Fruit fly (Drosophila melanogaster) whole organism, embryonic: ENCODE results near the gene Rrp46.

ENCODE experiments used
- Ada2b ChIP-seq: fragments of 200-800 bp; sonication (Bioruptor generic); IDR thresholded peaks from 2 replicates; pipeline ENCODE4 v1.3.6; 2022; ENCODE audit warnings: missing biosample characterization, missing genetic modification characterization
- Adf1 ChIP-seq: fragments of 200-800 bp; sonication (Bioruptor generic); IDR thresholded peaks from 2 replicates; pipeline ENCODE4 v1.3.6; 2022; ENCODE audit warnings: missing biosample characterization, missing genetic modification characterization
- B-H1 ChIP-seq: fragments of 200-800 bp; sonication (Bioruptor generic); IDR thresholded peaks from 3 replicates; pipeline ENCODE4 v1.3.6; 2022; ENCODE audit warnings: missing biosample characterization, missing genetic modification characterization
- Bgb ChIP-seq: fragments of 200-800 bp; sonication (Bioruptor generic); IDR thresholded peaks from 2 replicates; pipeline ENCODE4 v1.3.6; 2022; ENCODE audit warnings: missing biosample characterization, missing genetic modification characterization; ENCODE audit not compliant: partially characterized antibody
- CG1024 ChIP-seq: fragments of 200-800 bp; sonication (Bioruptor generic); IDR thresholded peaks from 2 replicates; pipeline ENCODE4 v1.3.6; 2022; ENCODE audit warnings: missing biosample characterization, missing genetic modification characterization
- CG10267 ChIP-seq: fragments of 200-800 bp; sonication (Bioruptor generic); optimal IDR thresholded peaks from 2 replicates; lab custom pipeline; 2018; ENCODE audit warnings: missing biosample characterization, mild to moderate bottlenecking, missing genetic modification characterization, moderate library complexity
- CG10431 ChIP-seq: fragments of 200-800 bp; sonication (Bioruptor generic); optimal IDR thresholded peaks from 3 replicates; lab custom pipeline; 2018; ENCODE audit warnings: missing biosample characterization, mild to moderate bottlenecking, missing genetic modification characterization
- CG11456 ChIP-seq: fragments of 200-800 bp; sonication (Bioruptor generic); IDR thresholded peaks from 3 replicates; pipeline ENCODE4 v1.3.6; 2022; ENCODE audit warnings: missing biosample characterization, missing genetic modification characterization
- CG14860 ChIP-seq: fragments of 200-800 bp; sonication (Bioruptor generic); IDR thresholded peaks from 3 replicates; pipeline ENCODE4 v1.3.6; 2022; ENCODE audit warnings: missing biosample characterization, missing genetic modification characterization; ENCODE audit not compliant: partially characterized antibody
- CG1603 ChIP-seq: fragments of 200-800 bp; sonication (Bioruptor generic); optimal IDR thresholded peaks from 2 replicates; lab custom pipeline; 2019; ENCODE audit warnings: missing biosample characterization, mild to moderate bottlenecking, missing genetic modification characterization, moderate library complexity
- CG16779 ChIP-seq: fragments of 200-800 bp; sonication (Bioruptor generic); IDR thresholded peaks from 2 replicates; pipeline ENCODE4 v1.3.6; 2022; ENCODE audit warnings: missing biosample characterization, missing genetic modification characterization
- CG17359 ChIP-seq: fragments of 200-800 bp; sonication (Bioruptor generic); optimal IDR thresholded peaks from 3 replicates; lab custom pipeline; 2018; ENCODE audit warnings: missing biosample characterization, mild to moderate bottlenecking, missing genetic modification characterization, moderate library complexity
- CG2199 ChIP-seq: fragments of 200-800 bp; sonication (Bioruptor generic); IDR thresholded peaks from 3 replicates; pipeline ENCODE4 v1.3.6; 2022; ENCODE audit warnings: missing biosample characterization, missing genetic modification characterization
- CG2202 ChIP-seq: fragments of 200-800 bp; sonication (Bioruptor generic); optimal IDR thresholded peaks from 2 replicates; lab custom pipeline; 2018; ENCODE audit warnings: missing biosample characterization, mild to moderate bottlenecking, missing genetic modification characterization
- CG2678 ChIP-seq: fragments of 200-800 bp; sonication (Bioruptor generic); optimal IDR thresholded peaks from 3 replicates; lab custom pipeline; 2019; ENCODE audit warnings: missing biosample characterization, mild to moderate bottlenecking, missing genetic modification characterization, moderate library complexity
- CG30431 ChIP-seq: fragments of 200-800 bp; sonication (Bioruptor generic); optimal IDR thresholded peaks from 2 replicates; lab custom pipeline; 2017; ENCODE audit warnings: missing biosample characterization, missing genetic modification characterization
- CG3407 ChIP-seq: fragments of 200-800 bp; sonication (Bioruptor generic); optimal IDR thresholded peaks from 2 replicates; lab custom pipeline; 2018; ENCODE audit warnings: missing biosample characterization, mild to moderate bottlenecking, missing genetic modification characterization
- CG42726 ChIP-seq: fragments of 200-800 bp; sonication (Bioruptor generic); IDR thresholded peaks from 2 replicates; pipeline ENCODE4 v1.3.6; 2022; ENCODE audit warnings: missing biosample characterization, missing genetic modification characterization; ENCODE audit not compliant: partially characterized antibody
- CG6654 ChIP-seq: fragments of 200-800 bp; sonication (Bioruptor generic); optimal IDR thresholded peaks from 2 replicates; lab custom pipeline; 2017; ENCODE audit warnings: missing biosample characterization, mild to moderate bottlenecking, missing genetic modification characterization
- CG6854 ChIP-seq: fragments of 200-800 bp; sonication (Bioruptor generic); optimal IDR thresholded peaks from 3 replicates; lab custom pipeline; 2017; ENCODE audit warnings: missing biosample characterization, mild to moderate bottlenecking, missing genetic modification characterization
- CG8924 ChIP-seq: fragments of 200-800 bp; optimal IDR thresholded peaks from 3 replicates; lab custom pipeline; 2019; ENCODE audit warnings: missing biosample characterization, mild to moderate bottlenecking, missing genetic modification characterization, moderate library complexity
- CTCF ChIP-seq: fragments of 200-800 bp; sonication (Bioruptor generic); optimal IDR thresholded peaks from 2 replicates; lab custom pipeline; 2017; ENCODE audit warnings: missing biosample characterization, mild to moderate bottlenecking, missing genetic modification characterization, moderate library complexity
- Dek ChIP-seq: fragments of 200-800 bp; sonication (Bioruptor generic); optimal IDR thresholded peaks from 3 replicates; lab custom pipeline; 2019; ENCODE audit warnings: missing biosample characterization, mild to moderate bottlenecking, missing genetic modification characterization, moderate library complexity
- Dip2 ChIP-seq: fragments of 200-800 bp; sonication (Bioruptor generic); IDR thresholded peaks from 2 replicates; pipeline ENCODE4 v1.3.6; 2022; ENCODE audit warnings: missing biosample characterization, missing genetic modification characterization
- Ets65A ChIP-seq: fragments of 200-800 bp; sonication (Bioruptor generic); peaks from one replicate; lab custom pipeline; 2016; ENCODE audit warnings: missing biosample characterization, missing genetic modification characterization
- Fer1 ChIP-seq: fragments of 200-800 bp; sonication (Bioruptor generic); optimal IDR thresholded peaks from 2 replicates; lab custom pipeline; 2017; ENCODE audit warnings: missing biosample characterization, mild to moderate bottlenecking, missing genetic modification characterization
- Lhr ChIP-seq: fragments of 200-800 bp; sonication (Bioruptor generic); optimal IDR thresholded peaks from 3 replicates; lab custom pipeline; 2017; ENCODE audit warnings: mild to moderate bottlenecking, missing biosample characterization, missing genetic modification reagents, missing genetic modification characterization
- MBD-R2 ChIP-seq: fragments of 200-800 bp; sonication (Bioruptor generic); IDR thresholded peaks from 2 replicates; pipeline ENCODE4 v1.3.6; 2022; ENCODE audit warnings: missing biosample characterization, missing genetic modification characterization
- Med ChIP-seq: fragments of 200-800 bp; sonication (Bioruptor generic); peaks from one replicate; lab custom pipeline; 2016; ENCODE audit warnings: missing biosample characterization, missing genetic modification characterization, mild to moderate bottlenecking, inconsistent platforms, moderate library complexity
- Myb ChIP-seq: fragments of 200-800 bp; sonication (Bioruptor generic); optimal IDR thresholded peaks from 2 replicates; lab custom pipeline; 2016; ENCODE audit warnings: missing biosample characterization, missing genetic modification characterization
- Optix ChIP-seq: fragments of 200-800 bp; sonication (Bioruptor generic); IDR thresholded peaks from 3 replicates; pipeline ENCODE4 v1.3.6; 2022; ENCODE audit warnings: missing biosample characterization, missing genetic modification characterization
- Ptx1 ChIP-seq: fragments of 200-800 bp; sonication (Bioruptor generic); IDR thresholded peaks from 2 replicates; pipeline ENCODE4 v1.3.6; 2022; ENCODE audit warnings: missing biosample characterization, missing genetic modification characterization
- Rfx ChIP-seq: fragments of 200-800 bp; sonication (Bioruptor generic); IDR thresholded peaks from 2 replicates; pipeline ENCODE4 v1.3.6; 2022; ENCODE audit warnings: missing biosample characterization, missing genetic modification characterization
- Taf1 ChIP-seq: fragments of 200-800 bp; sonication (Bioruptor generic); IDR thresholded peaks from 2 replicates; pipeline ENCODE4 v1.3.6; 2022; ENCODE audit warnings: missing biosample characterization, missing genetic modification characterization
- ci ChIP-seq: fragments of 200-800 bp; sonication (Bioruptor generic); IDR thresholded peaks from 3 replicates; pipeline ENCODE4 v1.3.6; 2022; ENCODE audit warnings: missing biosample characterization, missing genetic modification characterization
- dimm ChIP-seq: fragments of 200-800 bp; sonication (Bioruptor generic); IDR thresholded peaks from 2 replicates; pipeline ENCODE4 v1.3.6; 2022; ENCODE audit warnings: missing biosample characterization, missing genetic modification characterization
- grau ChIP-seq: fragments of 200-800 bp; optimal IDR thresholded peaks from 3 replicates; lab custom pipeline; 2019; ENCODE audit warnings: missing biosample characterization, mild to moderate bottlenecking, missing genetic modification characterization, moderate library complexity
- gro ChIP-seq: fragments of 200-800 bp; sonication (Bioruptor generic); optimal IDR thresholded peaks from 2 replicates; lab custom pipeline; 2016; ENCODE audit warnings: missing biosample characterization, missing genetic modification characterization
- ken ChIP-seq: fragments of 200-800 bp; sonication (Bioruptor generic); IDR thresholded peaks from 3 replicates; pipeline ENCODE4 v1.3.6; 2022; ENCODE audit warnings: missing biosample characterization, missing genetic modification characterization
- klu ChIP-seq: fragments of 200-800 bp; sonication (Bioruptor generic); IDR thresholded peaks from 2 replicates; pipeline ENCODE4 v1.3.6; 2022; ENCODE audit warnings: missing biosample characterization, missing genetic modification characterization
- lola ChIP-seq, 3 experiments: fragments of >200 bp in 2 of 3; fragments of 200-800 bp in 1 of 3; sonication (Bioruptor generic) in 1 of 3; optimal IDR thresholded peaks; 2 replicates each; lab custom pipeline; 2017 to 2019; ENCODE audit warnings: missing biosample characterization in 3 of 3, missing genetic modification characterization in 3 of 3, mild to moderate bottlenecking in 1 of 3, moderate library complexity in 1 of 3
- oc ChIP-seq: fragments of 200-800 bp; sonication (Bioruptor generic); optimal IDR thresholded peaks from 2 replicates; lab custom pipeline; 2018; ENCODE audit warnings: missing biosample characterization, mild to moderate bottlenecking, missing genetic modification characterization, moderate library complexity
- pfk ChIP-seq: fragments of 200-800 bp; sonication (Bioruptor generic); optimal IDR thresholded peaks from 2 replicates; lab custom pipeline; 2018; ENCODE audit warnings: missing biosample characterization, mild to moderate bottlenecking, missing genetic modification characterization, moderate library complexity
- pnt ChIP-seq: fragments of 200-800 bp; sonication (Bioruptor generic); optimal IDR thresholded peaks from 3 replicates; lab custom pipeline; 2016; ENCODE audit warnings: missing biosample characterization, missing genetic modification characterization
- rib ChIP-seq: fragments of 200-800 bp; sonication (Bioruptor generic); IDR thresholded peaks from 2 replicates; pipeline ENCODE4 v1.3.6; 2022; ENCODE audit warnings: missing biosample characterization, missing genetic modification characterization
- schlank ChIP-seq: fragments of 200-800 bp; sonication (Bioruptor generic); optimal IDR thresholded peaks from 2 replicates; lab custom pipeline; 2018; ENCODE audit warnings: missing biosample characterization, mild to moderate bottlenecking, missing genetic modification characterization
- sens ChIP-seq: fragments of 200-800 bp; sonication (Bioruptor generic); peaks from one replicate; lab custom pipeline; 2016; ENCODE audit warnings: missing biosample characterization, missing genetic modification characterization
- stwl ChIP-seq: fragments of 200-800 bp; sonication (Bioruptor generic); optimal IDR thresholded peaks from 3 replicates; lab custom pipeline; 2018; ENCODE audit warnings: missing biosample characterization, mild to moderate bottlenecking, missing genetic modification characterization, moderate library complexity
- twi ChIP-seq: fragments of 200-800 bp; optimal IDR thresholded peaks from 2 replicates; lab custom pipeline; 2019; ENCODE audit warnings: missing biosample characterization, mild to moderate bottlenecking, missing genetic modification characterization, moderate library complexity
- vfl ChIP-seq: fragments of 200-800 bp; sonication (Bioruptor generic); optimal IDR thresholded peaks from 2 replicates; lab custom pipeline; 2016; ENCODE audit warnings: missing biosample characterization, missing genetic modification characterization
- vvl ChIP-seq: fragments of 200-800 bp; sonication (Bioruptor generic); IDR thresholded peaks from 2 replicates; pipeline ENCODE4 v1.3.6; 2022; ENCODE audit warnings: missing biosample characterization, missing genetic modification characterization
- wek ChIP-seq: fragments of 200-800 bp; sonication (Bioruptor generic); optimal IDR thresholded peaks from 3 replicates; lab custom pipeline; 2018; ENCODE audit warnings: missing biosample characterization, mild to moderate bottlenecking, missing genetic modification characterization, moderate library complexity
- zf30C ChIP-seq: fragments of 200-800 bp; sonication (Bioruptor generic); optimal IDR thresholded peaks from 3 replicates; lab custom pipeline; 2018; ENCODE audit warnings: missing biosample characterization, mild to moderate bottlenecking, missing genetic modification characterization

The Rrp46 gene

dm6 chr3R:10436989-10437388 is 23.9 kb downstream of the Rrp46 start:
- TF ChIP-seq ci (peak; percentile 32; the same call in 1 of the 3 replicates), rib (GFP tag; lab: Robert Waterston, UW) (no peak), CG1603 (tag; lab: Kevin White, UChicago) (peak; percentile 16), CG42726 (0 out of 2 replicates have a peak, but pooled peaks have one; percentile 25), klu (GFP tag; lab: Robert Waterston, UW) (no peak), CG8924 (no peak), Rfx (GFP tag; lab: Robert Waterston, UW) (peak; percentile 20; the same call in 1 of the 2 replicates), Ets65A (no peak), MBD-R2 (GFP tag; lab: Robert Waterston, UW) (no peak), gro (GFP tag; lab: Kevin White, UChicago) (no peak), Med (peak; percentile 45), CTCF (GFP tag; lab: Kevin White, UChicago) (peak; percentile 93), Taf1 (GFP tag; lab: Robert Waterston, UW) (no peak), Myb (GFP tag; lab: Kevin White, UChicago) (peak; percentile 37), Dip2 (GFP tag; lab: Robert Waterston, UW) (peak; percentile 95), pnt (no peak), stwl (tag; lab: Kevin White, UChicago) (peak; percentile 45), Lhr (GFP tag; lab: Kevin White, UChicago) (peak; percentile 2), vvl (peak; percentile 41), CG11456 (GFP tag; lab: Robert Waterston, UW) (peak; percentile 8; the same call in 1 of the 3 replicates), CG2202 (tag; lab: Kevin White, UChicago) (no peak), CG6654 (GFP tag; lab: Kevin White, UChicago) (no peak), CG6854 (GFP tag; lab: Kevin White, UChicago) (no peak), sens (GFP tag; lab: Kevin White, UChicago) (peak; percentile 61), Bgb (GFP tag; lab: Robert Waterston, UW) (0 out of 2 replicates have a peak, but pooled peaks have one; percentile 22), CG1024 (GFP tag; lab: Robert Waterston, UW) (0 out of 2 replicates have a peak, but pooled peaks have one; percentile 4), CG2199 (peak; percentile 71; the same call in 1 of the 3 replicates), pfk (GFP tag; lab: Kevin White, UChicago) (no peak), CG30431 (no peak)

dm6 chr3R:10448957-10449356 is 35.9 kb downstream of the Rrp46 start:
- TF ChIP-seq B-H1 (GFP tag; lab: Robert Waterston, UW) = no peak
- TF ChIP-seq CG10267 = peak; percentile 56
- TF ChIP-seq ken = no peak
- peak; percentile 9 for TF ChIP-seq Fer1
- peak; percentile 52 for TF ChIP-seq zf30C (GFP tag; lab: Kevin White, UChicago)
- TF ChIP-seq schlank = no peak
- TF ChIP-seq oc (tag; lab: Kevin White, UChicago) = peak; percentile 9
- TF ChIP-seq Optix = no peak
- TF ChIP-seq Ptx1 (GFP tag; lab: Robert Waterston, UW) = peak; percentile 21; the same call in 1 of the 2 replicates
- TF ChIP-seq CG14860 (GFP tag; lab: Robert Waterston, UW) = no peak
- 0 out of 2 replicates have a peak, but pooled peaks have one; percentile 12 for TF ChIP-seq Ada2b (GFP tag; lab: Robert Waterston, UW)
- TF ChIP-seq grau (tag; lab: Kevin White, UChicago) = peak; percentile 52
- no peak for TF ChIP-seq vfl (GFP tag; lab: Kevin White, UChicago)
- peak; percentile 51 for TF ChIP-seq CG17359 (tag; lab: Kevin White, UChicago)
- no peak for TF ChIP-seq stwl (tag; lab: Kevin White, UChicago)
- TF ChIP-seq CG2678 (tag; lab: Kevin White, UChicago) = peak; percentile 61
- TF ChIP-seq Dek (tag; lab: Kevin White, UChicago) = no peak
- TF ChIP-seq Adf1 (GFP tag; lab: Robert Waterston, UW) = no peak
- no peak for TF ChIP-seq wek (GFP tag; lab: Kevin White, UChicago)
- no peak for TF ChIP-seq CG16779
- TF ChIP-seq CG10431 (GFP tag; lab: Kevin White, UChicago) = no peak
- TF ChIP-seq lola (GFP tag; optimal IDR thresholded peaks at IDR 0.05; lab: Kevin White, UChicago) = peak in 1 of 3 experiments; percentile 69
- peak; percentile 36 for TF ChIP-seq twi
- TF ChIP-seq dimm (GFP tag; lab: Robert Waterston, UW) = no peak
- peak; percentile 1 for TF ChIP-seq CG3407 (GFP tag; lab: Kevin White, UChicago)
